Fruit fly (Drosophila melanogaster) whole organism, embryonic: ENCODE results near the gene CG11382.

Experiments
- Abd-B ChIP-seq: fragments of 200-800 bp; sonication (Bioruptor generic); optimal IDR thresholded peaks from 2 replicates; lab custom pipeline; 2018; ENCODE audit warnings: missing biosample characterization, mild to moderate bottlenecking, missing genetic modification characterization, moderate library complexity
- Adf1 ChIP-seq: fragments of 200-800 bp; sonication (Bioruptor generic); IDR thresholded peaks from 2 replicates; pipeline ENCODE4 v1.3.6; 2022; ENCODE audit warnings: missing biosample characterization, missing genetic modification characterization
- CG10321 ChIP-seq: fragments of 200-800 bp; sonication (Bioruptor generic); IDR thresholded peaks from 2 replicates; pipeline ENCODE4 v1.3.6; 2022; ENCODE audit warnings: missing biosample characterization, missing genetic modification characterization
- CG10543 ChIP-seq: fragments of 200-800 bp; sonication (Bioruptor generic); optimal IDR thresholded peaks from 3 replicates; lab custom pipeline; 2017; ENCODE audit warnings: missing biosample characterization, mild to moderate bottlenecking, missing genetic modification characterization, moderate library complexity
- CG11696 ChIP-seq: fragments of 200-800 bp; sonication (Bioruptor generic); IDR thresholded peaks from 2 replicates; pipeline ENCODE4 v1.3.6; 2022; ENCODE audit warnings: missing biosample characterization, missing genetic modification characterization
- CG11723 ChIP-seq: fragments of 200-800 bp; sonication (Bioruptor generic); optimal IDR thresholded peaks from 2 replicates; lab custom pipeline; 2017; ENCODE audit warnings: missing biosample characterization, mild to moderate bottlenecking, missing genetic modification characterization
- CG12942 ChIP-seq: fragments of 200-800 bp; sonication (Bioruptor generic); optimal IDR thresholded peaks from 3 replicates; lab custom pipeline; 2016; ENCODE audit warnings: missing biosample characterization, missing genetic modification characterization
- CG13296 ChIP-seq: fragments of 200-800 bp; sonication (Bioruptor generic); optimal IDR thresholded peaks from 3 replicates; lab custom pipeline; 2018; ENCODE audit warnings: missing biosample characterization, mild to moderate bottlenecking, missing genetic modification characterization
- CG13424 ChIP-seq: fragments of 200-800 bp; sonication (Bioruptor generic); optimal IDR thresholded peaks from 2 replicates; lab custom pipeline; 2019; ENCODE audit warnings: missing biosample characterization, mild to moderate bottlenecking, missing genetic modification characterization, moderate library complexity
- CG14667 ChIP-seq: fragments of 200-800 bp; sonication (Bioruptor generic); IDR thresholded peaks from 2 replicates; pipeline ENCODE4 v1.3.6; 2022; ENCODE audit warnings: missing biosample characterization, missing genetic modification characterization
- CG14860 ChIP-seq: fragments of 200-800 bp; sonication (Bioruptor generic); IDR thresholded peaks from 3 replicates; pipeline ENCODE4 v1.3.6; 2022; ENCODE audit warnings: missing biosample characterization, missing genetic modification characterization; ENCODE audit not compliant: partially characterized antibody
- CG17359 ChIP-seq: fragments of 200-800 bp; sonication (Bioruptor generic); optimal IDR thresholded peaks from 3 replicates; lab custom pipeline; 2018; ENCODE audit warnings: missing biosample characterization, mild to moderate bottlenecking, missing genetic modification characterization, moderate library complexity
- CG17802 ChIP-seq: fragments of 200-800 bp; sonication (Bioruptor generic); optimal IDR thresholded peaks from 2 replicates; lab custom pipeline; 2018; ENCODE audit warnings: missing biosample characterization, mild to moderate bottlenecking, missing genetic modification characterization, moderate library complexity
- CG17912 ChIP-seq: fragments of 200-800 bp; sonication (Bioruptor generic); optimal IDR thresholded peaks from 2 replicates; lab custom pipeline; 2018; ENCODE audit warnings: missing biosample characterization, mild to moderate bottlenecking, missing genetic modification characterization
- CG1792 ChIP-seq: fragments of 200-800 bp; sonication (Bioruptor generic); optimal IDR thresholded peaks from 2 replicates; lab custom pipeline; 2016; ENCODE audit warnings: missing biosample characterization, missing genetic modification characterization
- CG1832 ChIP-seq: fragments of 200-800 bp; sonication (Bioruptor generic); optimal IDR thresholded peaks from 2 replicates; lab custom pipeline; 2017; ENCODE audit warnings: missing biosample characterization, mild to moderate bottlenecking, missing genetic modification characterization, inconsistent platforms
- CG18619 ChIP-seq: fragments of 200-800 bp; sonication (Bioruptor generic); optimal IDR thresholded peaks from 3 replicates; lab custom pipeline; 2017; ENCODE audit warnings: missing biosample characterization, mild to moderate bottlenecking, missing genetic modification characterization
- CG2116 ChIP-seq: fragments of 200-800 bp; sonication (Bioruptor generic); optimal IDR thresholded peaks from 3 replicates; lab custom pipeline; 2018; ENCODE audit warnings: missing biosample characterization, mild to moderate bottlenecking, missing genetic modification characterization
- CG31365 ChIP-seq: fragments of 200-800 bp; sonication (Bioruptor generic); optimal IDR thresholded peaks from 2 replicates; lab custom pipeline; 2018; ENCODE audit warnings: missing biosample characterization, mild to moderate bottlenecking, missing genetic modification characterization
- CG31441 ChIP-seq: fragments of 200-800 bp; sonication (Bioruptor generic); IDR thresholded peaks from 2 replicates; pipeline ENCODE4 v1.3.6; 2022; ENCODE audit warnings: missing biosample characterization, missing genetic modification characterization
- CG33557 ChIP-seq: fragments of 200-800 bp; sonication (Bioruptor generic); optimal IDR thresholded peaks from 2 replicates; lab custom pipeline; 2019; ENCODE audit warnings: missing biosample characterization, mild to moderate bottlenecking, missing genetic modification characterization, moderate library complexity
- CG34376 ChIP-seq: fragments of 200-800 bp; sonication (Bioruptor generic); optimal IDR thresholded peaks from 2 replicates; lab custom pipeline; 2018; ENCODE audit warnings: missing biosample characterization, mild to moderate bottlenecking, missing genetic modification characterization
- CG7357 ChIP-seq: fragments of 200-800 bp; sonication (Bioruptor generic); IDR thresholded peaks from 3 replicates; pipeline ENCODE4 v1.3.6; 2022; ENCODE audit warnings: missing biosample characterization, missing genetic modification characterization
- CG7745 ChIP-seq: fragments of 200-800 bp; sonication (Bioruptor generic); optimal IDR thresholded peaks from 2 replicates; lab custom pipeline; 2018; ENCODE audit warnings: missing biosample characterization, mild to moderate bottlenecking, missing genetic modification characterization, moderate library complexity
- CG8089 ChIP-seq: fragments of 200-800 bp; sonication (Bioruptor generic); optimal IDR thresholded peaks from 3 replicates; lab custom pipeline; 2016; ENCODE audit warnings: missing biosample characterization, missing genetic modification characterization
- CG9215 ChIP-seq: fragments of 200-800 bp; sonication (Bioruptor generic); IDR thresholded peaks from 2 replicates; pipeline ENCODE4 v1.3.6; 2022; ENCODE audit warnings: missing biosample characterization, missing genetic modification characterization
- CTCF ChIP-seq: fragments of 200-800 bp; sonication (Bioruptor generic); optimal IDR thresholded peaks from 2 replicates; lab custom pipeline; 2017; ENCODE audit warnings: missing biosample characterization, mild to moderate bottlenecking, missing genetic modification characterization, moderate library complexity
- D19B ChIP-seq: fragments of 200-800 bp; sonication (Bioruptor generic); optimal IDR thresholded peaks from 2 replicates; lab custom pipeline; 2017; ENCODE audit warnings: missing biosample characterization, mild to moderate bottlenecking, missing genetic modification characterization
- Doc3 ChIP-seq: fragments of 200-800 bp; sonication (Bioruptor generic); IDR thresholded peaks from 3 replicates; pipeline ENCODE4 v1.3.6; 2022; ENCODE audit warnings: missing biosample characterization, missing genetic modification characterization; ENCODE audit not compliant: partially characterized antibody
- Dref ChIP-seq: fragments of 200-800 bp; sonication (Bioruptor generic); IDR thresholded peaks from 2 replicates; pipeline ENCODE4 v1.3.6; 2022; ENCODE audit warnings: missing biosample characterization, missing genetic modification characterization
- Fer3 ChIP-seq: fragments of 200-800 bp; sonication (Bioruptor generic); optimal IDR thresholded peaks from 2 replicates; lab custom pipeline; 2018; ENCODE audit warnings: missing biosample characterization, mild to moderate bottlenecking, missing genetic modification characterization, moderate library complexity
- Gsc ChIP-seq: fragments of 200-800 bp; sonication (Bioruptor generic); IDR thresholded peaks from 2 replicates; pipeline ENCODE4 v1.3.6; 2022; ENCODE audit warnings: missing biosample characterization, missing genetic modification characterization
- Hey ChIP-seq: fragments of 200-800 bp; sonication (Bioruptor generic); optimal IDR thresholded peaks from 3 replicates; lab custom pipeline; 2018; ENCODE audit warnings: missing biosample characterization, mild to moderate bottlenecking, missing genetic modification characterization
- Side ChIP-seq: fragments of 200-800 bp; sonication (Bioruptor generic); optimal IDR thresholded peaks from 2 replicates; lab custom pipeline; 2016; ENCODE audit warnings: missing biosample characterization, missing genetic modification characterization
- abd-A ChIP-seq: fragments of 200-800 bp; sonication (Bioruptor generic); optimal IDR thresholded peaks from 3 replicates; lab custom pipeline; 2019; ENCODE audit warnings: missing biosample characterization, mild to moderate bottlenecking, missing genetic modification characterization, moderate library complexity
- amos ChIP-seq: fragments of 200-800 bp; sonication (Bioruptor generic); IDR thresholded peaks from 2 replicates; pipeline ENCODE4 v1.3.6; 2022; ENCODE audit warnings: missing biosample characterization, missing genetic modification characterization; ENCODE audit not compliant: partially characterized antibody
- ash1 ChIP-seq: fragments of 200-800 bp; sonication (Bioruptor generic); optimal IDR thresholded peaks from 2 replicates; lab custom pipeline; 2018; ENCODE audit warnings: missing biosample characterization, mild to moderate bottlenecking, missing genetic modification characterization
- chinmo ChIP-seq: fragments of 200-800 bp; sonication (Bioruptor generic); IDR thresholded peaks from 4 replicates; pipeline ENCODE4 v1.3.6; 2022; ENCODE audit warnings: missing biosample characterization, missing genetic modification characterization; ENCODE audit not compliant: partially characterized antibody
- dmrt99B ChIP-seq: fragments of 200-800 bp; sonication (Bioruptor generic); optimal IDR thresholded peaks from 2 replicates; lab custom pipeline; 2018; ENCODE audit warnings: missing biosample characterization, mild to moderate bottlenecking, missing genetic modification characterization, moderate library complexity
- ems ChIP-seq: fragments of 200-800 bp; sonication (Bioruptor generic); optimal IDR thresholded peaks from 3 replicates; lab custom pipeline; 2016; ENCODE audit warnings: missing biosample characterization, missing genetic modification characterization
- fd3F ChIP-seq: fragments of 200-800 bp; sonication (Bioruptor generic); optimal IDR thresholded peaks from 2 replicates; lab custom pipeline; 2018; ENCODE audit warnings: missing biosample characterization, mild to moderate bottlenecking, missing genetic modification characterization, moderate library complexity
- h ChIP-seq: fragments of >200 bp; optimal IDR thresholded peaks from 2 replicates; lab custom pipeline; 2017
- hbn ChIP-seq: fragments of 200-800 bp; sonication (Bioruptor generic); IDR thresholded peaks from 2 replicates; pipeline ENCODE4 v1.3.6; 2022; ENCODE audit warnings: missing biosample characterization, missing genetic modification characterization; ENCODE audit not compliant: partially characterized antibody
- kay ChIP-seq: fragments of 200-800 bp; sonication (Bioruptor generic); optimal IDR thresholded peaks from 2 replicates; lab custom pipeline; 2016; ENCODE audit warnings: missing biosample characterization, missing genetic modification characterization
- ken ChIP-seq: fragments of 200-800 bp; sonication (Bioruptor generic); IDR thresholded peaks from 3 replicates; pipeline ENCODE4 v1.3.6; 2022; ENCODE audit warnings: missing biosample characterization, missing genetic modification characterization
- sens-2 ChIP-seq: fragments of 200-800 bp; sonication (Bioruptor generic); IDR thresholded peaks from 2 replicates; pipeline ENCODE4 v1.3.6; 2022; ENCODE audit warnings: missing biosample characterization, missing genetic modification characterization
- slou ChIP-seq: fragments of 200-800 bp; sonication (Bioruptor generic); optimal IDR thresholded peaks from 3 replicates; lab custom pipeline; 2016; ENCODE audit warnings: missing biosample characterization, missing genetic modification characterization
- sug ChIP-seq: fragments of 200-800 bp; optimal IDR thresholded peaks from 2 replicates; lab custom pipeline; 2019; ENCODE audit warnings: missing biosample characterization, mild to moderate bottlenecking, missing genetic modification characterization, moderate library complexity
- zfh1 ChIP-seq: fragments of 200-800 bp; sonication (Bioruptor generic); IDR thresholded peaks from 3 replicates; pipeline ENCODE4 v1.3.6; 2022; ENCODE audit warnings: missing biosample characterization, missing genetic modification characterization

Gene CG11382

DNA sequence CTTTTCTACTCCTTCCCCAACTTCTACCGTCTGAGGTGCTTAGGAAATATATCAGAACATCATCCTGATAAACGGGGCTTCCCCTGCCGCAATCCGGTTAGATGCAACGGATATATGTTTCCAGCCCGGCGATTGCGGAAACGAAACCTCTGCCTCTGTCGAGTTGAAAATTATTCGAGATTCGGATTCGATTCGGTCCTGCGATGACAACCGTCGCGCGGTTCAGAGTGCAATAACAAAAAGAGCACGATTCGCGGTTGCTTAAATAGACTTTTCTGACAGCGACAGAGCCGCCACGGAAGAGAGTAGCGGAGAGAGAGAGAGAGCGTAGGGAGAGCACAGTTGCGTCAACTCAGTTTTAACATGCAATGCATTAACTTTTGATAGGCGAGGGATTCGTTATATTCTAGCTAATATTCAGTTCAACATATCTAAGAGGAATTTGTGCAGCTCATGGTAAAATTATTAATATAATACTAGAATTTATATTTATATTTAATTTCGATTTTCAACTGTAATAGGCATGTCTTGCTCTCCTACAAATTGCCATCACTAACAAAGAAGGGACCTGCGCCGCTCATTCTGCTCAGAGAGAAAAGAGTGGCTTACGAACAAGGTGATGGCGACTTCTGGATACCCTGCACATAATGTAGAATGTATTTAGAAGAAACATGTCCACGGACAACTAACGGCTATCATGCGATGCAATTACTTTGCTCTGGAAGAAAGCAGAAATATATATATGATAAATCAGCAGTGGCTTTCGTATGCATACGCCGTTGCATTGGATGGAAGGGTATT is 25.2 kb downstream of the CG11382 start (continued):
- TF ChIP-seq Doc3, result no peak
- peak; percentile 55 for TF ChIP-seq CG10543 (GFP tag; lab: Kevin White, UChicago)
- no peak for TF ChIP-seq Hey (tag; lab: Kevin White, UChicago)
- peak; percentile 88 for TF ChIP-seq CG31441 (GFP tag; lab: Robert Waterston, UW)
- peak; percentile 11; the same call in 1 of the 2 replicates for TF ChIP-seq Adf1
- peak; percentile 73 for TF ChIP-seq CG14667 (GFP tag; lab: Robert Waterston, UW)
- peak; percentile 76 for TF ChIP-seq CG33557 (GFP tag; lab: Kevin White, UChicago)
- peak; percentile 93 for TF ChIP-seq D19B
- no peak for TF ChIP-seq abd-A
- TF ChIP-seq CG12942, result peak; percentile 43
- TF ChIP-seq sens-2 (GFP tag; lab: Robert Waterston, UW), result peak; percentile 67
- TF ChIP-seq CG31365 (tag; lab: Kevin White, UChicago), result peak; percentile 54
- TF ChIP-seq ken (GFP tag; lab: Robert Waterston, UW), result peak; percentile 82
- peak; percentile 57 for TF ChIP-seq CG13296 (GFP tag; lab: Kevin White, UChicago)
- TF ChIP-seq CG8089, result peak; percentile 53
- TF ChIP-seq CG11696 (GFP tag; lab: Robert Waterston, UW), result peak; percentile 51; the same call in 1 of the 2 replicates
- no peak for TF ChIP-seq Dref (GFP tag; lab: Robert Waterston, UW)
- TF ChIP-seq Abd-B, result peak; percentile 75
- TF ChIP-seq amos (GFP tag; lab: Robert Waterston, UW), result 0 out of 2 replicates have a peak, but pooled peaks have one; percentile 24
- peak; percentile 52; the same call in 1 of the 2 replicates for TF ChIP-seq hbn
- TF ChIP-seq CG1792 (GFP tag; lab: Kevin White, UChicago), result peak; percentile 66
- TF ChIP-seq dmrt99B (tag; lab: Kevin White, UChicago), result peak; percentile 83
- TF ChIP-seq CG9215 (GFP tag; lab: Robert Waterston, UW), result peak; percentile 64
- TF ChIP-seq CG10321 (GFP tag; lab: Robert Waterston, UW), result 0 out of 2 replicates have a peak, but pooled peaks have one; percentile 48
- peak; percentile 31 for TF ChIP-seq slou (GFP tag; lab: Kevin White, UChicago)
- peak; percentile 43 for TF ChIP-seq Side (GFP tag; lab: Kevin White, UChicago)
- TF ChIP-seq CG34376 (GFP tag; lab: Kevin White, UChicago), result no peak
- peak; percentile 61 for TF ChIP-seq sug (tag; lab: Kevin White, UChicago)
- no peak for TF ChIP-seq CG7745 (tag; lab: Kevin White, UChicago)
- TF ChIP-seq CG13424 (tag; lab: Kevin White, UChicago), result peak; percentile 83
- TF ChIP-seq CG17912 (GFP tag; lab: Kevin White, UChicago), result no peak
- TF ChIP-seq Gsc, result peak; percentile 51
- peak; percentile 87 for TF ChIP-seq zfh1 (GFP tag; lab: Robert Waterston, UW)
- TF ChIP-seq fd3F, result peak; percentile 54
- peak; percentile 50 for TF ChIP-seq CG18619 (GFP tag; lab: Kevin White, UChicago)
- TF ChIP-seq chinmo, result 0 out of 4 replicates have a peak, but pooled peaks have one; percentile 55
- TF ChIP-seq CG1832 (GFP tag; lab: Kevin White, UChicago), result no peak
- peak; percentile 66 for TF ChIP-seq CG11723
- peak; percentile 81 for TF ChIP-seq CG17359
- no peak for TF ChIP-seq CG14860 (GFP tag; lab: Robert Waterston, UW)
- no peak for TF ChIP-seq h
- peak; percentile 71 for TF ChIP-seq Fer3 (tag; lab: Kevin White, UChicago)
- peak; percentile 72 for TF ChIP-seq CG7357
- TF ChIP-seq ems (GFP tag; lab: Kevin White, UChicago), result peak; percentile 70
- no peak for TF ChIP-seq CTCF (GFP tag; lab: Kevin White, UChicago)
- no peak for TF ChIP-seq CG2116 (GFP tag; lab: Kevin White, UChicago)
- no peak for TF ChIP-seq kay (GFP tag; lab: Kevin White, UChicago)
- TF ChIP-seq CG17802, result peak; percentile 67
- no peak for TF ChIP-seq ash1 (GFP tag; lab: Kevin White, UChicago)
